Fruit fly (Drosophila melanogaster): Measurements from ENCODE around the gene CG13786.

Gene CG13786

DNA sequence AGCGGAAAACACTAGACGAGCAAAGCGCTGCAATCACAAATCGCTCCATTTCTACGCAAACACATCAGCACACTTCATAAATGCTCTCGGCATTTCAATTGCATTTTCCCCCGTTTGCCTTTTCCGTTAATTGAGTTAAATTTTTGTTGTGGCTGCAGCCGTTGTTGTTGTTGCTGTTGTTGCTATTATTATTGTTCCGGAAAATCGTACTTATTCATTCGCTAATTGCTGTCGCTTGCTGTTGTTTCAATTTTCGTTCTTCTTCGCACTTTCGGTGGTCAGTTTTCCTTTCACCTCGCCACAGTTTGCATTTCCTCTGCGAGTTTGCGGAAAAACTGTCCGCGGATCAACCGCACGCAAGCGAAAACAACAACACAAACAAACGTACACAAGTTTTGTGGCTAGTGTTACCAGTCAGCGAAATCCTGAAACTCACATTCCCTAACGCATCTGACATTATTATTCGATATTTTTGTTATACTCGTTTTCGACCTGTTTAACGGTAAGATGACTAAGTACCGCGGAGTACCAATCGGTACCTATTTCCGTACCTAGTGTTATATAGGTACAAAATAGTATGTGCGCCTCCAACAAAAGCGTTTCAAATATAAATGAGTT lies 33.0 kb downstream of the CG13786 start, which contains the start of gene CG13784 (continued):
- TF ChIP-seq CG17829 (tag; optimal IDR thresholded peaks at IDR 0.05) (peak; percentile 59), CG17385 (GFP tag; optimal IDR thresholded peaks at IDR 0.05) (peak; percentile 13), TFAM (GFP tag; optimal IDR thresholded peaks at IDR 0.05) (no peak), CG15269 (tag; optimal IDR thresholded peaks at IDR 0.05) (peak; percentile 51), ro (GFP tag; IDR thresholded peaks at IDR 0.05) (no peak), CG16779 (GFP tag; IDR thresholded peaks at IDR 0.05) (no peak), CG7745 (tag; optimal IDR thresholded peaks at IDR 0.05) (no peak), ac (GFP tag; optimal IDR thresholded peaks at IDR 0.05) (no peak), CG2678 (tag; optimal IDR thresholded peaks at IDR 0.05) (peak; percentile 51), CG16863 (GFP tag; optimal IDR thresholded peaks at IDR 0.05) (no peak), Hr3 (GFP tag; optimal IDR thresholded peaks at IDR 0.05) (no peak), so (GFP tag; IDR thresholded peaks at IDR 0.05) (no peak), schlank (tag; optimal IDR thresholded peaks at IDR 0.05) (no peak), CG10209 (GFP tag; optimal IDR thresholded peaks at IDR 0.05) (peak; percentile 34), CG10979 (tag; optimal IDR thresholded peaks at IDR 0.05) (peak; percentile 27), CG8478 (optimal IDR thresholded peaks at IDR 0.05) (no peak), bbx (GFP tag; IDR thresholded peaks at IDR 0.05; ENCODE audit: partially characterized antibody) (peak; percentile 78), zen (tag; optimal IDR thresholded peaks at IDR 0.05) (peak; percentile 69), CG15479 (GFP tag; optimal IDR thresholded peaks at IDR 0.05) (no peak), fu2 (GFP tag; optimal IDR thresholded peaks at IDR 0.05) (no peak), CG14965 (GFP tag; optimal IDR thresholded peaks at IDR 0.05; ENCODE audit: borderline replicate concordance) (no peak), CG4360 (GFP tag; IDR thresholded peaks at IDR 0.05) (peak; percentile 96), CG16815 (GFP tag; optimal IDR thresholded peaks at IDR 0.05) (no peak), gsb (GFP tag; IDR thresholded peaks at IDR 0.05) (no peak), CG6854 (GFP tag; optimal IDR thresholded peaks at IDR 0.05) (no peak), CG18764 (GFP tag; optimal IDR thresholded peaks at IDR 0.05) (no peak), CG3995 (GFP tag; optimal IDR thresholded peaks at IDR 0.05) (peak; percentile 15), CG9797 (GFP tag; optimal IDR thresholded peaks at IDR 0.05) (peak; percentile 92), CG12659 (GFP tag; optimal IDR thresholded peaks at IDR 0.05) (peak; percentile 71), Fer1 (GFP tag; optimal IDR thresholded peaks at IDR 0.05) (peak; percentile 50), CG34376 (GFP tag; optimal IDR thresholded peaks at IDR 0.05) (peak; percentile 73), Ptx1 (GFP tag; IDR thresholded peaks at IDR 0.05) (no peak), Bdp1 (GFP tag; optimal IDR thresholded peaks at IDR 0.05) (peak; percentile 1), CG11504 (tag; optimal IDR thresholded peaks at IDR 0.05) (peak; percentile 56), CG8290 (GFP tag; optimal IDR thresholded peaks at IDR 0.05) (peak; percentile 62), CG8290 (tag; optimal IDR thresholded peaks at IDR 0.05) (peak; percentile 27 to 94), CG8924 (tag; optimal IDR thresholded peaks at IDR 0.05) (peak; percentile 68), pnt (GFP tag; optimal IDR thresholded peaks at IDR 0.05) (no peak), nmo (GFP tag; optimal IDR thresholded peaks at IDR 0.05) (peak; percentile 61), CG10959 (GFP tag; IDR thresholded peaks at IDR 0.05) (no peak), CG7928 (GFP tag; optimal IDR thresholded peaks at IDR 0.05) (no peak), tx (GFP tag; optimal IDR thresholded peaks at IDR 0.05) (no peak), cas (GFP tag; IDR thresholded peaks at IDR 0.05) (no peak), MTF-1 (GFP tag; optimal IDR thresholded peaks at IDR 0.05; ENCODE audit: borderline replicate concordance) (peak; percentile 72), CG18476 (GFP tag; optimal IDR thresholded peaks at IDR 0.05) (no peak), CG7987 (GFP tag; optimal IDR thresholded peaks at IDR 0.05) (peak; percentile 41), z (GFP tag; IDR thresholded peaks at IDR 0.05) (no peak), Mes4 (GFP tag; optimal IDR thresholded peaks at IDR 0.05) (peak; percentile 42), Hr39 (optimal IDR thresholded peaks at IDR 0.05) (no peak), CG12391 (tag; optimal IDR thresholded peaks at IDR 0.05) (peak; percentile 63), inv (GFP tag; IDR thresholded peaks at IDR 0.05; ENCODE audit: partially characterized antibody) (peak; percentile 19; the same call in 1 of the 2 replicates)
